Fruit fly (Drosophila melanogaster): Measurements from ENCODE around the gene HGTX.

HGTX gene

DNA sequence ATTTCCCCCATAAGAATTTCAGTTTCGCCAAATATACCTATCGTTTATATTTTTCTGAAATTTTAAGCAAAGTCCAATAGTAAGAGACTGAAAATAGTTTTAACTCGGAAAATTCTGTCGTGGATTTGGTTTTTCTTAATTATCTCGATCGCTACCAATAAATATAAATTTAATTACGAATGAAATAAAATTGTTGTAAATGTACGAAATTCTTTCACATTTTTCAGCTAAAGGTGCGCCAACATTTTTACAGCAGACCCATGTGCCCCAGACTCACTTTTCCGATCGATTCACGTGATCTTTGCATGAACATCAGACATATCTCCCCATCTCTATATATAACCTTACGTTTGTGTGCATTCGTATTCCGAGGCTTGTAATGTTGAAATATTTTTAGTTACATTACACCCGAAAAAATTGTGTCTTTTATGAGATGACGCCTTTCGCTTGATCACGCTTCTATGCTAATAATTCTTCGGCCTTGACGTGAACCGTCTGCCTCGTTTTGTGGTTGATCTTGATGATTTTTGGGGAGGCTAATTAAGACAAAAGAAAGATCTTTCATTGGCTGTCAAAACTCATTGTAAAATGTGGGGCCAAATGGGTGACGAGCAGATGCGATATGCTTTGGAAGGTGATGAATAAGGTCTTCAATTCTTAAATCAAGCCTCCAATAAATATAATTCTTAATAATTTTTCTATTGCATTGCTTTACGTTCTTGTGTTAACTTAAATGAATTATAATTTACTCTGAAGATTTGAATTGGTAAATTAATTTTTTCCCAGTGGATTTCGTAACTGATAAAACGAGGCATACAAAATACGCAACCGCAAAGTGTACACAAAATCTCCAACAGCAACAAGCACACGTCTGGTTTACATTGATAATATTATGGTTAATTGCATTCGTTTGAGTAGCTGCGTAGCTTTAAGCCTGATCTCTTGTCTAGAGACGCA is 54.1 kb downstream of the HGTX start (continued):
- TF ChIP-seq Dll (GFP tag; IDR thresholded peaks at IDR 0.05; ENCODE audit: partially characterized antibody) (no peak), ham (GFP tag; IDR thresholded peaks at IDR 0.05) (no peak), H2.0 (GFP tag; IDR thresholded peaks at IDR 0.05) (no peak), NK7.1 (GFP tag; optimal IDR thresholded peaks at IDR 0.05) (no peak), CG12744 (GFP tag; optimal IDR thresholded peaks at IDR 0.05) (no peak), CG15696 (tag; optimal IDR thresholded peaks at IDR 0.05) (peak; percentile 32), insv (GFP tag; optimal IDR thresholded peaks at IDR 0.05) (no peak), dysf (GFP tag; IDR thresholded peaks at IDR 0.05) (peak; percentile 66; the same call in 1 of the 3 replicates), CG11398 (GFP tag; optimal IDR thresholded peaks at IDR 0.05) (no peak), Hr51 (GFP tag; optimal IDR thresholded peaks at IDR 0.05) (peak in 1 of 2 experiments; percentile 83), zen2 (GFP tag; IDR thresholded peaks at IDR 0.05; ENCODE audit: partially characterized antibody) (no peak), BtbVII (GFP tag; optimal IDR thresholded peaks at IDR 0.05) (peak; percentile 39), lmd (GFP tag; IDR thresholded peaks at IDR 0.05) (peak; percentile 57), Dad (GFP tag; optimal IDR thresholded peaks at IDR 0.05) (no peak), dm (GFP tag; optimal IDR thresholded peaks at IDR 0.05) (no peak), CG18476 (GFP tag; optimal IDR thresholded peaks at IDR 0.05) (peak; percentile 18), wdn (GFP tag; IDR thresholded peaks at IDR 0.05) (no peak), CG10274 (GFP tag; optimal IDR thresholded peaks at IDR 0.05) (peak; percentile 16), CG11093 (GFP tag; IDR thresholded peaks at IDR 0.05) (0 out of 3 replicates have a peak, but pooled peaks have one; percentile 34), Mes4 (GFP tag; optimal IDR thresholded peaks at IDR 0.05) (no peak), kni (GFP tag; optimal IDR thresholded peaks at IDR 0.05) (peak; percentile 19), rib (GFP tag; IDR thresholded peaks at IDR 0.05) (no peak), Stat92E (GFP tag; optimal IDR thresholded peaks at IDR 0.05) (no peak), Hey (tag; optimal IDR thresholded peaks at IDR 0.05) (no peak), cwo (GFP tag; optimal IDR thresholded peaks at IDR 0.05) (peak; percentile 56), CG11504 (tag; optimal IDR thresholded peaks at IDR 0.05) (peak; percentile 82), seq (GFP tag; IDR thresholded peaks at IDR 0.05) (peak; percentile 46), ttk (GFP tag; IDR thresholded peaks at IDR 0.05) (no peak), otp (GFP tag; IDR thresholded peaks at IDR 0.05) (no peak), gcm2 (GFP tag; optimal IDR thresholded peaks at IDR 0.05) (peak; percentile 18), CG5245 (GFP tag; optimal IDR thresholded peaks at IDR 0.05) (peak; percentile 54), Doc3 (GFP tag; IDR thresholded peaks at IDR 0.05; ENCODE audit: partially characterized antibody) (no peak), nau (GFP tag; optimal IDR thresholded peaks at IDR 0.05) (peak; percentile 59), en (GFP tag; optimal IDR thresholded peaks at IDR 0.05) (no peak), CG6254 (GFP tag; optimal IDR thresholded peaks at IDR 0.05) (peak; percentile 26), CHES-1-like (GFP tag; optimal IDR thresholded peaks at IDR 0.05) (no peak), CG8478 (optimal IDR thresholded peaks at IDR 0.05) (no peak), Ets65A (GFP tag) (peak; percentile 91), ap (GFP tag; IDR thresholded peaks at IDR 0.05) (no peak), NfI (GFP tag; optimal IDR thresholded peaks at IDR 0.05) (peak; percentile 24), chm (GFP tag; IDR thresholded peaks at IDR 0.05) (no peak), CG15269 (tag; optimal IDR thresholded peaks at IDR 0.05) (peak; percentile 74), Sry-δ (GFP tag; optimal IDR thresholded peaks at IDR 0.05) (no peak), hth (optimal IDR thresholded peaks at IDR 0.05) (no peak), Fer1 (GFP tag; optimal IDR thresholded peaks at IDR 0.05) (peak; percentile 8), Hr3 (GFP tag; optimal IDR thresholded peaks at IDR 0.05) (peak; percentile 42), vvl (GFP tag; IDR thresholded peaks at IDR 0.05) (peak; percentile 19), Ptx1 (GFP tag; IDR thresholded peaks at IDR 0.05) (peak; percentile 44), CG12219 (GFP tag; optimal IDR thresholded peaks at IDR 0.05) (no peak)
